Fruit fly (Drosophila melanogaster) whole organism, embryonic: ENCODE results near the gene COX7AL2.

Experiments used
- Adf1 ChIP-seq: fragments of 200-800 bp; sonication (Bioruptor generic); IDR thresholded peaks from 2 replicates; pipeline ENCODE4 v1.3.6; 2022; ENCODE audit warnings: missing biosample characterization, missing genetic modification characterization
- CG10543 ChIP-seq: fragments of 200-800 bp; sonication (Bioruptor generic); optimal IDR thresholded peaks from 3 replicates; lab custom pipeline; 2017; ENCODE audit warnings: missing biosample characterization, mild to moderate bottlenecking, missing genetic modification characterization, moderate library complexity
- CG10654 ChIP-seq: fragments of 200-800 bp; sonication (Bioruptor generic); optimal IDR thresholded peaks from 2 replicates; lab custom pipeline; 2016; ENCODE audit warnings: missing biosample characterization, missing genetic modification characterization
- CG11695 ChIP-seq: fragments of 200-800 bp; sonication (Bioruptor generic); IDR thresholded peaks from 3 replicates; pipeline ENCODE4 v1.3.6; 2022; ENCODE audit warnings: missing biosample characterization, missing genetic modification characterization
- CG14050 ChIP-seq: fragments of 200-800 bp; sonication (Bioruptor generic); IDR thresholded peaks from 3 replicates; pipeline ENCODE4 v1.3.6; 2022; ENCODE audit warnings: missing biosample characterization, missing genetic modification characterization
- CG16863 ChIP-seq: fragments of 200-800 bp; sonication (Bioruptor generic); optimal IDR thresholded peaks from 3 replicates; lab custom pipeline; 2016; ENCODE audit warnings: missing biosample characterization, missing genetic modification characterization
- CG2678 ChIP-seq: fragments of 200-800 bp; sonication (Bioruptor generic); optimal IDR thresholded peaks from 3 replicates; lab custom pipeline; 2019; ENCODE audit warnings: missing biosample characterization, mild to moderate bottlenecking, missing genetic modification characterization, moderate library complexity
- CG33213 ChIP-seq: fragments of 200-800 bp; sonication (Bioruptor generic); optimal IDR thresholded peaks from 3 replicates; lab custom pipeline; 2016; ENCODE audit warnings: missing biosample characterization, missing genetic modification characterization
- CG3847 ChIP-seq: fragments of 200-800 bp; sonication (Bioruptor generic); IDR thresholded peaks from 2 replicates; pipeline ENCODE4 v1.3.6; 2022; ENCODE audit warnings: missing biosample characterization, missing genetic modification characterization
- CG43689 ChIP-seq: fragments of 200-800 bp; sonication (Bioruptor generic); IDR thresholded peaks from 2 replicates; pipeline ENCODE4 v1.3.6; 2022; ENCODE audit warnings: missing biosample characterization, missing genetic modification characterization
- CG6654 ChIP-seq: fragments of 200-800 bp; sonication (Bioruptor generic); optimal IDR thresholded peaks from 2 replicates; lab custom pipeline; 2017; ENCODE audit warnings: missing biosample characterization, mild to moderate bottlenecking, missing genetic modification characterization
- CG6813 ChIP-seq: fragments of 200-800 bp; sonication (Bioruptor generic); optimal IDR thresholded peaks from 2 replicates; lab custom pipeline; 2017; ENCODE audit warnings: missing biosample characterization, missing genetic modification characterization, mild to moderate bottlenecking, moderate library complexity, missing genetic modification reagents
- CG7357 ChIP-seq: fragments of 200-800 bp; sonication (Bioruptor generic); IDR thresholded peaks from 3 replicates; pipeline ENCODE4 v1.3.6; 2022; ENCODE audit warnings: missing biosample characterization, missing genetic modification characterization
- D ChIP-seq, 2 experiments: fragments of 200-800 bp in 1 of 2; fragments of >200 bp in 1 of 2; sonication (Bioruptor generic) in 1 of 2; optimal IDR thresholded peaks; 2 replicates in 1 of 2; 3 replicates in 1 of 2; lab custom pipeline; 2017; ENCODE audit warnings: mild to moderate bottlenecking in 1 of 2, missing biosample characterization in 1 of 2, missing genetic modification characterization in 1 of 2, missing genetic modification reagents in 1 of 2
- Dad ChIP-seq: fragments of 200-800 bp; sonication (Bioruptor generic); optimal IDR thresholded peaks from 3 replicates; lab custom pipeline; 2016; ENCODE audit warnings: missing biosample characterization, missing genetic modification characterization
- Dip2 ChIP-seq: fragments of 200-800 bp; sonication (Bioruptor generic); IDR thresholded peaks from 2 replicates; pipeline ENCODE4 v1.3.6; 2022; ENCODE audit warnings: missing biosample characterization, missing genetic modification characterization
- HHEX ChIP-seq: fragments of 200-800 bp; sonication (Bioruptor generic); optimal IDR thresholded peaks from 3 replicates; lab custom pipeline; 2017; ENCODE audit warnings: missing biosample characterization, mild to moderate bottlenecking, missing genetic modification characterization, missing genetic modification reagents
- Hr78 ChIP-seq, 2 experiments: fragments of 200-800 bp in 1 of 2; fragments of >200 bp in 1 of 2; sonication (Bioruptor generic) in 1 of 2; optimal IDR thresholded peaks; 2 replicates each; lab custom pipeline; 2017 to 2019; ENCODE audit warnings: missing biosample characterization in 2 of 2, missing genetic modification characterization in 2 of 2, mild to moderate bottlenecking in 1 of 2, moderate library complexity in 1 of 2
- NC2β ChIP-seq: fragments of 200-800 bp; sonication (Bioruptor generic); optimal IDR thresholded peaks from 2 replicates; lab custom pipeline; 2016; ENCODE audit warnings: missing biosample characterization, missing genetic modification characterization
- NFAT ChIP-seq: fragments of 200-800 bp; sonication (Bioruptor generic); IDR thresholded peaks from 2 replicates; pipeline ENCODE4 v1.3.6; 2022; ENCODE audit warnings: missing biosample characterization, missing genetic modification characterization
- NK7.1 ChIP-seq: fragments of 200-800 bp; sonication (Bioruptor generic); optimal IDR thresholded peaks from 3 replicates; lab custom pipeline; 2016; ENCODE audit warnings: missing biosample characterization, missing genetic modification characterization
- Oaz ChIP-seq: fragments of 200-800 bp; sonication (Bioruptor generic); IDR thresholded peaks from 2 replicates; pipeline ENCODE4 v1.3.6; 2022; ENCODE audit warnings: missing biosample characterization, missing genetic modification characterization
- Six4 ChIP-seq: fragments of 200-800 bp; sonication (Bioruptor generic); optimal IDR thresholded peaks from 2 replicates; lab custom pipeline; 2016; ENCODE audit warnings: missing biosample characterization, missing genetic modification characterization
- TFAM ChIP-seq: fragments of 200-800 bp; sonication (Bioruptor generic); optimal IDR thresholded peaks from 2 replicates; lab custom pipeline; 2017; ENCODE audit warnings: missing biosample characterization, missing genetic modification characterization, inconsistent platforms
- Taf1 ChIP-seq: fragments of 200-800 bp; sonication (Bioruptor generic); IDR thresholded peaks from 2 replicates; pipeline ENCODE4 v1.3.6; 2022; ENCODE audit warnings: missing biosample characterization, missing genetic modification characterization
- Usf ChIP-seq: fragments of 200-800 bp; sonication (Bioruptor generic); optimal IDR thresholded peaks from 2 replicates; lab custom pipeline; 2017; ENCODE audit warnings: missing genotype, missing biosample characterization, missing genetic modification characterization
- amos ChIP-seq: fragments of 200-800 bp; sonication (Bioruptor generic); IDR thresholded peaks from 2 replicates; pipeline ENCODE4 v1.3.6; 2022; ENCODE audit warnings: missing biosample characterization, missing genetic modification characterization; ENCODE audit not compliant: partially characterized antibody
- bowl ChIP-seq: fragments of 200-800 bp; sonication (Bioruptor generic); IDR thresholded peaks from 2 replicates; pipeline ENCODE4 v1.3.6; 2022; ENCODE audit warnings: missing biosample characterization, missing genetic modification characterization
- br ChIP-seq: fragments of >200 bp; optimal IDR thresholded peaks from 2 replicates; lab custom pipeline; 2017
- crp ChIP-seq, 2 experiments: fragments of 200-800 bp; sonication (Bioruptor generic); optimal IDR thresholded peaks; 2 replicates in 1 of 2; 3 replicates in 1 of 2; lab custom pipeline; 2017; ENCODE audit warnings: missing biosample characterization in 2 of 2, missing genetic modification characterization in 2 of 2, mild to moderate bottlenecking in 1 of 2, moderate library complexity in 1 of 2
- en ChIP-seq: fragments of 200-800 bp; sonication (Bioruptor generic); optimal IDR thresholded peaks from 2 replicates; lab custom pipeline; 2016; ENCODE audit warnings: missing biosample characterization, missing genetic modification characterization
- ewg ChIP-seq: fragments of 200-800 bp; sonication (Bioruptor generic); optimal IDR thresholded peaks from 3 replicates; lab custom pipeline; 2017; ENCODE audit warnings: mild to moderate bottlenecking, missing biosample characterization, missing genetic modification reagents, missing genetic modification characterization
- gcm2 ChIP-seq: fragments of 200-800 bp; sonication (Bioruptor generic); optimal IDR thresholded peaks from 2 replicates; lab custom pipeline; 2016; ENCODE audit warnings: missing biosample characterization, missing genetic modification characterization
- grau ChIP-seq: fragments of 200-800 bp; optimal IDR thresholded peaks from 3 replicates; lab custom pipeline; 2019; ENCODE audit warnings: missing biosample characterization, mild to moderate bottlenecking, missing genetic modification characterization, moderate library complexity
- gt ChIP-seq: fragments of 200-800 bp; sonication (Bioruptor generic); IDR thresholded peaks from 2 replicates; pipeline ENCODE4 v1.3.6; 2022; ENCODE audit warnings: missing biosample characterization, missing genetic modification characterization
- h ChIP-seq: fragments of >200 bp; optimal IDR thresholded peaks from 2 replicates; lab custom pipeline; 2017
- inv ChIP-seq: fragments of 200-800 bp; sonication (Bioruptor generic); IDR thresholded peaks from 2 replicates; pipeline ENCODE4 v1.3.6; 2022; ENCODE audit warnings: missing biosample characterization, missing genetic modification characterization; ENCODE audit not compliant: partially characterized antibody
- jigr1 ChIP-seq: fragments of 200-800 bp; sonication (Bioruptor generic); IDR thresholded peaks from 3 replicates; pipeline ENCODE4 v1.3.6; 2022; ENCODE audit warnings: missing biosample characterization, missing genetic modification characterization
- klu ChIP-seq: fragments of 200-800 bp; sonication (Bioruptor generic); IDR thresholded peaks from 2 replicates; pipeline ENCODE4 v1.3.6; 2022; ENCODE audit warnings: missing biosample characterization, missing genetic modification characterization
- maf-S ChIP-seq: fragments of 200-800 bp; sonication (Bioruptor generic); optimal IDR thresholded peaks from 2 replicates; lab custom pipeline; 2016; ENCODE audit warnings: missing biosample characterization, missing genetic modification characterization
- mirr ChIP-seq: fragments of 200-800 bp; sonication (Bioruptor generic); optimal IDR thresholded peaks from 3 replicates; lab custom pipeline; 2018; ENCODE audit warnings: missing biosample characterization, mild to moderate bottlenecking, missing genetic modification characterization
- nerfin-1 ChIP-seq: fragments of 200-800 bp; sonication (Bioruptor generic); optimal IDR thresholded peaks from 3 replicates; lab custom pipeline; 2019; ENCODE audit warnings: missing biosample characterization, mild to moderate bottlenecking, missing genetic modification characterization, moderate library complexity
- nmo ChIP-seq: fragments of 200-800 bp; sonication (Bioruptor generic); optimal IDR thresholded peaks from 2 replicates; lab custom pipeline; 2018; ENCODE audit warnings: missing biosample characterization, mild to moderate bottlenecking, missing genetic modification characterization, moderate library complexity
- odd ChIP-seq: fragments of 200-800 bp; sonication (Bioruptor generic); optimal IDR thresholded peaks from 2 replicates; lab custom pipeline; 2017; ENCODE audit warnings: missing biosample characterization, mild to moderate bottlenecking, missing genetic modification characterization
- onecut ChIP-seq: fragments of 200-800 bp; sonication (Bioruptor generic); IDR thresholded peaks from 2 replicates; pipeline ENCODE4 v1.3.6; 2022; ENCODE audit warnings: missing biosample characterization, missing genetic modification characterization
- pan ChIP-seq, 4 experiments: fragments of >200 bp in 3 of 4; fragments of 200-800 bp in 1 of 4; sonication (Bioruptor generic) in 1 of 4; optimal IDR thresholded peaks in 3 of 4; IDR thresholded peaks in 1 of 4; 2 replicates each; pipeline versions ENCODE4 v1.3.6 to Lab custom; 2017 to 2022; ENCODE audit warnings: missing biosample characterization in 2 of 4, missing genetic modification characterization in 2 of 4, mixed read lengths in 1 of 4
- tgo ChIP-seq: fragments of 200-800 bp; sonication (Bioruptor generic); IDR thresholded peaks from 3 replicates; pipeline ENCODE4 v1.3.6; 2022; ENCODE audit warnings: missing biosample characterization, missing genetic modification characterization
- tup ChIP-seq: fragments of 200-800 bp; sonication (Bioruptor generic); optimal IDR thresholded peaks from 2 replicates; lab custom pipeline; 2016; ENCODE audit warnings: missing biosample characterization, mild to moderate bottlenecking, missing genetic modification characterization, moderate library complexity
- vvl ChIP-seq: fragments of 200-800 bp; sonication (Bioruptor generic); IDR thresholded peaks from 2 replicates; pipeline ENCODE4 v1.3.6; 2022; ENCODE audit warnings: missing biosample characterization, missing genetic modification characterization
- zf30C ChIP-seq: fragments of 200-800 bp; sonication (Bioruptor generic); optimal IDR thresholded peaks from 3 replicates; lab custom pipeline; 2018; ENCODE audit warnings: missing biosample characterization, mild to moderate bottlenecking, missing genetic modification characterization

COX7AL2 gene

DNA sequence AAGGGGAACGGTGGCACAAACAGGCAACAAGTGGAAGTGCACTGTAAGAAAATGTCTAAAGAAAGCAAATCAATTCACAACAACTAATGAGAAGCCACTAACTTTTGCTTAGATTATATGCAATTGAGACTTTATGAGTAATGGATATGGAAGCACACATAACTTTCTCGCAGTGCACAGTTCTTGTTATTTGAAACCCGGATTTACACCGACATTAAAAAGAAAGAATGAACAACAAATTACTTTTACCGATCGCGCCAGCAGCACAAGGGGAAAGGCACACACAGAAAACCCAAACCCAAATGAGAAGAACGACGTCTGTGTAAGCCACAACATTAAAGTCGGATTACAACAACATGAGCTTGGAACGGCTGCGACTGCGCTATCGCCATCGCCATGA is 8.6 kb downstream of the COX7AL2 start (continued):
- peak; percentile 65 for TF ChIP-seq CG2678 (tag; lab: Kevin White, UChicago)
- peak; percentile 21; the same call in 1 of the 3 replicates for TF ChIP-seq CG14050 (GFP tag; lab: Robert Waterston, UW)
- no peak for TF ChIP-seq CG10543 (GFP tag; lab: Kevin White, UChicago)
- no peak for TF ChIP-seq TFAM
- peak; percentile 50 for TF ChIP-seq nerfin-1 (tag; lab: Kevin White, UChicago)
- peak; percentile 53 for TF ChIP-seq grau (tag; lab: Kevin White, UChicago)
- peak; percentile 35 for TF ChIP-seq CG6813 (GFP tag; lab: Kevin White, UChicago)
- TF ChIP-seq maf-S: no peak
- peak; percentile 39 for TF ChIP-seq Dad (GFP tag; lab: Kevin White, UChicago)
- TF ChIP-seq nmo (GFP tag; lab: Kevin White, UChicago): peak; percentile 80
- peak; percentile 28 for TF ChIP-seq CG6654 (GFP tag; lab: Kevin White, UChicago)
- peak; percentile 64 for TF ChIP-seq CG10654 (GFP tag; lab: Kevin White, UChicago)
- no peak for TF ChIP-seq inv (GFP tag; lab: Robert Waterston, UW)
- TF ChIP-seq CG7357 (GFP tag; lab: Robert Waterston, UW): peak; percentile 54; the same call in 1 of the 3 replicates
- peak; percentile 37 for TF ChIP-seq odd (GFP tag; lab: Kevin White, UChicago)
- TF ChIP-seq NC2β (GFP tag; lab: Kevin White, UChicago): peak; percentile 81
- TF ChIP-seq NFAT (GFP tag; lab: Robert Waterston, UW): no peak
- peak in 1 of 2 experiments; percentile 15 for TF ChIP-seq Hr78 (GFP tag; optimal IDR thresholded peaks at IDR 0.05; lab: Kevin White, UChicago)
- peak; percentile 42 for TF ChIP-seq ewg (GFP tag; lab: Kevin White, UChicago)
- peak; percentile 35; the same call in 1 of the 3 replicates for TF ChIP-seq tgo (GFP tag; lab: Robert Waterston, UW)
- TF ChIP-seq CG11695 (GFP tag; lab: Robert Waterston, UW): 0 out of 3 replicates have a peak, but pooled peaks have one; percentile 45
- TF ChIP-seq gcm2 (GFP tag; lab: Kevin White, UChicago): no peak
- no peak for TF ChIP-seq D (optimal IDR thresholded peaks at IDR 0.05; lab: Kevin White, UChicago)
- TF ChIP-seq D (GFP tag; optimal IDR thresholded peaks at IDR 0.05; lab: Kevin White, UChicago): peak; percentile 87
- no peak for TF ChIP-seq jigr1
- TF ChIP-seq CG3847 (GFP tag; lab: Robert Waterston, UW): 0 out of 2 replicates have a peak, but pooled peaks have one; percentile 23
- peak; percentile 74 for TF ChIP-seq CG16863
- TF ChIP-seq klu (GFP tag; lab: Robert Waterston, UW): no peak
- no peak for TF ChIP-seq Taf1 (GFP tag; lab: Robert Waterston, UW)
- TF ChIP-seq Usf (GFP tag; lab: Kevin White, UChicago): peak; percentile 41
- TF ChIP-seq h (lab: Kevin White, UChicago): no peak
- no peak for TF ChIP-seq br (lab: Kevin White, UChicago)
- TF ChIP-seq NK7.1 (GFP tag; lab: Kevin White, UChicago): no peak
- TF ChIP-seq bowl (GFP tag; lab: Robert Waterston, UW): no peak
- no peak for TF ChIP-seq Dip2 (GFP tag; lab: Robert Waterston, UW)
- TF ChIP-seq CG43689 (GFP tag; lab: Robert Waterston, UW): no peak
- peak; percentile 14 for TF ChIP-seq tup (GFP tag; lab: Kevin White, UChicago)
- no peak for TF ChIP-seq Adf1 (GFP tag; lab: Robert Waterston, UW)
- peak; percentile 57; the same call in 1 of the 2 replicates for TF ChIP-seq gt (GFP tag; lab: Robert Waterston, UW)
- no peak for TF ChIP-seq Oaz (GFP tag; lab: Robert Waterston, UW)
- 0 out of 2 replicates have a peak, but pooled peaks have one; percentile 9 for TF ChIP-seq amos
- peak; percentile 46 for TF ChIP-seq en
- peak; percentile 66 for TF ChIP-seq vvl (GFP tag; lab: Robert Waterston, UW)
- peak; percentile 27 for TF ChIP-seq HHEX (GFP tag; lab: Kevin White, UChicago)
- TF ChIP-seq onecut (GFP tag; lab: Robert Waterston, UW): peak; percentile 43; the same call in 1 of the 2 replicates
- peak; percentile 66 for TF ChIP-seq CG33213
- TF ChIP-seq pan (optimal IDR thresholded peaks at IDR 0.05; lab: Kevin White, UChicago): no peak
- TF ChIP-seq pan (GFP tag; optimal IDR thresholded peaks at IDR 0.05 in 1 of 2, IDR thresholded peaks at IDR 0.05 in 1 of 2): peak in 1 of 2 experiments; percentile 62
- TF ChIP-seq crp (GFP tag; optimal IDR thresholded peaks at IDR 0.05; lab: Kevin White, UChicago): no peak
- peak; percentile 79 for TF ChIP-seq Six4 (GFP tag; lab: Kevin White, UChicago)
- peak; percentile 82 for TF ChIP-seq zf30C (GFP tag; lab: Kevin White, UChicago)
- no peak for TF ChIP-seq mirr (GFP tag; lab: Kevin White, UChicago)
